Worm (Caenorhabditis elegans) whole organism, L2 larva: ENCODE data around the gene fbxa-154.

Source experiments
- egl-27 ChIP-seq: sonication (generic microtip); optimal IDR thresholded peaks from 3 replicates; lab custom pipeline; 2017; ENCODE audit warnings: missing biosample characterization, missing genetic modification reagents, missing genetic modification characterization
- lin-11 ChIP-seq: fragments of 150-350 bp; sonication (generic microtip); optimal IDR thresholded peaks from 2 replicates; lab custom pipeline; 2014; ENCODE audit warnings: missing biosample characterization, missing genetic modification characterization, inconsistent platforms, mixed read lengths
- mdl-1 ChIP-seq, 2 experiments: fragments of 150-350 bp in 1 of 2; sonication (generic microtip) in 1 of 2; optimal IDR thresholded peaks; 2 replicates each; lab custom pipeline; 2017; ENCODE audit warnings: missing biosample characterization in 2 of 2, missing genetic modification characterization in 2 of 2
- ztf-11 ChIP-seq: sonication (generic microtip); optimal IDR thresholded peaks from 2 replicates; lab custom pipeline; 2017; ENCODE audit warnings: missing biosample characterization, missing genetic modification characterization

- TF ChIP-seq egl-27 (tag; lab: Kevin White, UChicago) (no peak), ztf-11 (tag; lab: Kevin White, UChicago) (no peak), mdl-1 (tag; optimal IDR thresholded peaks at IDR 0.05; lab: Kevin White, UChicago) (no peak), lin-11 (tag; lab: Kevin White, UChicago) (no peak)
These were observed 2.7 kb downstream of the fbxa-154 start, which contains the start of gene fbxa-152 for ce11 chrV:15602253-15602652.
